Fruit fly (Drosophila melanogaster) ovary, adult (tissue): ENCODE measurements around the gene HP6.

Experiments
- CG17801 ChIP-seq: fragments of 200-800 bp; optimal IDR thresholded peaks from 2 replicates; lab custom pipeline; 2019; ENCODE audit warnings: missing biosample characterization, mild to moderate bottlenecking, missing genetic modification characterization, moderate library complexity; ENCODE audit not compliant: partially characterized antibody

HP6 gene

dm6 chr2L:4567219-4567618 lies 10.8 kb downstream of the HP6 start:
- TF ChIP-seq CG17801 (GFP tag; lab: Kevin White, UChicago) = no peak
